Fruit fly (Drosophila melanogaster) whole organism, prepupa: ENCODE results near the gene CG5810.

Source experiments
- Blimp-1 ChIP-seq: fragments of 200-800 bp; sonication (Bioruptor generic); optimal IDR thresholded peaks from 3 replicates; lab custom pipeline; 2017; ENCODE audit warnings: missing biosample characterization, missing genetic modification characterization, mild to moderate bottlenecking, moderate library complexity, missing genetic modification reagents
- CG11902 ChIP-seq: fragments of 200-800 bp; sonication (Bioruptor generic); optimal IDR thresholded peaks from 3 replicates; lab custom pipeline; 2016; ENCODE audit warnings: missing biosample characterization, missing genetic modification characterization
- CG3032 ChIP-seq: fragments of 200-800 bp; optimal IDR thresholded peaks from 2 replicates; lab custom pipeline; 2019; ENCODE audit warnings: missing biosample characterization, mild to moderate bottlenecking, missing genetic modification characterization, moderate library complexity
- CG4318 ChIP-seq: fragments of 200-800 bp; sonication (Bioruptor generic); optimal IDR thresholded peaks from 3 replicates; lab custom pipeline; 2017; ENCODE audit warnings: missing biosample characterization, mild to moderate bottlenecking, missing genetic modification characterization
- CG6163 ChIP-seq: fragments of 200-800 bp; sonication (Bioruptor generic); IDR thresholded peaks from 3 replicates; pipeline ENCODE4 v1.3.6; 2022; ENCODE audit warnings: missing biosample characterization, missing genetic modification characterization
- CG6276 ChIP-seq: fragments of 200-800 bp; sonication (Bioruptor generic); optimal IDR thresholded peaks from 2 replicates; lab custom pipeline; 2017; ENCODE audit warnings: missing biosample characterization, mild to moderate bottlenecking, missing genetic modification characterization
- Eip78C ChIP-seq: fragments of 200-800 bp; sonication (Bioruptor generic); peaks from one replicate; lab custom pipeline; 2016; ENCODE audit warnings: missing biosample characterization, missing genetic modification characterization
- Ets96B ChIP-seq: fragments of 200-800 bp; optimal IDR thresholded peaks from 2 replicates; lab custom pipeline; 2019; ENCODE audit warnings: missing biosample characterization, mild to moderate bottlenecking, missing genetic modification characterization, moderate library complexity
- Hr4 ChIP-seq: fragments of 200-800 bp; sonication (Bioruptor generic); optimal IDR thresholded peaks from 3 replicates; lab custom pipeline; 2016; ENCODE audit warnings: missing biosample characterization, missing genetic modification characterization
- dsx ChIP-seq: fragments of 200-800 bp; optimal IDR thresholded peaks from 3 replicates; lab custom pipeline; 2019; ENCODE audit warnings: missing biosample characterization, mild to moderate bottlenecking, missing genetic modification characterization, moderate library complexity; ENCODE audit not compliant: poor library complexity, severe bottlenecking
- fd59A ChIP-seq: fragments of 200-800 bp; sonication (Bioruptor generic); optimal IDR thresholded peaks from 2 replicates; lab custom pipeline; 2017; ENCODE audit warnings: missing biosample characterization, mild to moderate bottlenecking, missing genetic modification characterization, missing genetic modification reagents
- pdm3 ChIP-seq: fragments of 200-800 bp; sonication (Bioruptor generic); optimal IDR thresholded peaks from 3 replicates; lab custom pipeline; 2016; ENCODE audit warnings: missing biosample characterization, missing genetic modification characterization

DNA sequence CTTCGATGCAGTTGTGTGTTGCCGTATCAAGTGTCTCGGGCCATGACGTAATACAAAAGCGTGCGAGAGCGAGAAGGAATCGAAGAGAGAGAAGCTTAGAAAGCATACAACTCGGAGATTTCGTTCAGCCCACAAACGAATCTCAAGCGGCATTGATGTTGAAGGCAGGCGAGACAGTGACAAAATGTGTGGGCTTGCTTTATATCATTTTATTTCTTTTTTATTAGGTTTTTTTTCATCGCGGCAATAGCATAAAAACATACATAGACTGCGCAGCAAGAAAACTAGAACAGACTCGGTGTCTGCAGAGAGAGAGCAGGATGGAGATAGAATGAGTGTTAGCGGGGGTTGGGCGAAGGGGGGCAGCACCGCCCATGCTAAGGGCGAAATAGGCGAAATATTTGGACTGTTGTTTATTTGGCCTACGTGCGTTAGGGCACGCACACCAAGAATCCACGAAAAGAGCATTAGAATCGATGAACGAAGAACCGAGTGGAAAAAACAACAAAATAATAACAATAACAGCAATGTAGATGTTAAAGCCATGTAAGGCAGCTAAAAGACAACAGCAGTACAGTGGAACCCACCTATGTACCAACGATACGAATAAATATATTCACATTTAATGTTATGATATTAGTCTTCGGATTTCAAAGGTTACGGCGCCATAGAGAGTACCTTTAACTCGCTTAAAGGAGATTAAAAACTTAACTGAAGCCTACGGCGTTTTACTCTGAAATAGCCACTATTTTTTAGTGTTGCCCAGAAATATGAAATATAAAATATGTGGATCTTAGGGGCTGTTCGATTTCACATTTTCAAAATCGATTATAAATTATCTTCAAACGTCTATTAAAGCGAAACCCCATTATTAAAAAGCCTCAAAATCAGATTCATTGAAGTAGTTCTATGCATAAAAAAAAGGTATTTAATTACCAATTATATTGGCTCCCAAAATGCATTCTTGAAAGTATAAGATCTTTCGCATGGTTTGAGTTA is 24.1 kb downstream of the CG5810 start:
- TF ChIP-seq pdm3 (GFP tag; lab: Kevin White, UChicago): no peak
- TF ChIP-seq Hr4: no peak
- TF ChIP-seq fd59A (GFP tag; lab: Kevin White, UChicago): no peak
- no peak for TF ChIP-seq CG11902 (GFP tag; lab: Kevin White, UChicago)
- TF ChIP-seq Blimp-1: no peak
- peak; percentile 30 for TF ChIP-seq CG6276 (GFP tag; lab: Kevin White, UChicago)
- TF ChIP-seq Eip78C (GFP tag; lab: Kevin White, UChicago): no peak
- no peak for TF ChIP-seq CG3032
- no peak for TF ChIP-seq CG4318 (GFP tag; lab: Kevin White, UChicago)
- no peak for TF ChIP-seq Ets96B (tag; lab: Kevin White, UChicago)
- TF ChIP-seq CG6163: no peak; the same call in 2 of the 3 replicates
- no peak for TF ChIP-seq dsx (GFP tag; lab: Kevin White, UChicago)
